Fruit fly (Drosophila melanogaster) whole organism, larva: Measurements from ENCODE around the gene ball.

ENCODE experiments used
- noc ChIP-seq: fragments of 200-800 bp; sonication (Bioruptor generic); optimal IDR thresholded peaks from 3 replicates; lab custom pipeline; 2019; ENCODE audit warnings: missing biosample characterization, mild to moderate bottlenecking, missing genetic modification characterization, moderate library complexity

The ball gene

DNA sequence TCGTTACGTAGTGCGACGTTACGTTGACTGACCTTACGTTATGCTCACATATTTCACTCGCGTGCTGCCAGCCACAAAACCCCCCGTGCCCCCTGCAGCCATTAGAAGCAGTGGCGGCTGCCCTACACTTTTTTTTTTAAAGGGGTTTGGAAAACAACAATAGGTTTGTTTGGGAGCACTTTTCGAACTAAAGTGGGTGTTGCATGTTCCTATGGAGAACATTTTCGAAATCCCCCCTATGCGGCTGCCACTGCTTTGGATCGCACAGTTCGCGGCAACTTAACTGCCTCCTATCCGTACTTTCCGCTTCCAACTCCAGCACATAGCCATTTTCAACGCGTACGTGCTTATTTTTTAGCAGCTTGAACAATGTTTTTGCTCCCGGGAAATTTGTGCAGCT is 12.9 kb downstream of the ball start:
- TF ChIP-seq noc, result no peak

DNA sequence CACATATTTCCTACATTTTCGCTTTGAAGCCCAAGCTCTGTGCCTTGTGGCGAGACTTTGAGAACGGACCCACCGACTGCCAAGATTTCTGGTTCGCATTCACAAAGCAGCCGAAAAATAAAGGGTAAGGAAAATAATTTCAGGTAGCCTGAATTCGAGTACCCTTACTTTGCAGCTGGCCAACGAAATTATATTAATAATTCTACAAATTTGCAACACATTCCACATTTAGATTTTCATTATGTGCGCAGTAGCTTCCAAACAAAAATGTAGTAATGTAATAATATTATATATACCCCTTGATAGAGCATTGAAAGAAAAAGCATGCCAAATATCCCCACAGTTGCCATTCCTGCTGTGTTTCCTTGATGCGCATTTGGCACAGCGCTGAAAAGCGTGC is 20.2 kb downstream of the ball start:
- TF ChIP-seq noc, result no peak

dm6 chr3R:26831861-26832260 is 34.7 kb downstream of the ball start:
- no peak for TF ChIP-seq noc

- no peak for TF ChIP-seq noc
Observed at dm6 chr3R:26821117-26821516, 45.5 kb downstream of the ball start.
